Fruit fly (Drosophila melanogaster) whole organism, pupa: ENCODE data around the gene CG15473.

ENCODE experiments used
- CG10348 ChIP-seq: fragments of 200-800 bp; sonication (Bioruptor generic); IDR thresholded peaks from 2 replicates; pipeline ENCODE4 v1.3.6; 2022; ENCODE audit warnings: missing biosample characterization, missing genetic modification characterization
- CG12605 ChIP-seq: fragments of 200-800 bp; sonication (Bioruptor generic); IDR thresholded peaks from 2 replicates; pipeline ENCODE4 v1.3.6; 2022; ENCODE audit warnings: missing biosample characterization, missing genetic modification characterization
- CG13204 ChIP-seq: fragments of 200-800 bp; sonication (Bioruptor generic); optimal IDR thresholded peaks from 2 replicates; lab custom pipeline; 2018; ENCODE audit warnings: missing biosample characterization, mild to moderate bottlenecking, missing genetic modification characterization, moderate library complexity
- CG14655 ChIP-seq: fragments of 200-800 bp; sonication (Bioruptor generic); optimal IDR thresholded peaks from 3 replicates; lab custom pipeline; 2017; ENCODE audit warnings: mild to moderate bottlenecking, missing biosample characterization, missing genetic modification reagents, missing genetic modification characterization
- CG15710 ChIP-seq: fragments of 200-800 bp; sonication (Bioruptor generic); optimal IDR thresholded peaks from 2 replicates; lab custom pipeline; 2018; ENCODE audit warnings: missing biosample characterization, mild to moderate bottlenecking, missing genetic modification characterization, moderate library complexity
- CG17806 ChIP-seq: fragments of 200-800 bp; sonication (Bioruptor generic); optimal IDR thresholded peaks from 2 replicates; lab custom pipeline; 2018; ENCODE audit warnings: missing biosample characterization, mild to moderate bottlenecking, missing genetic modification characterization, moderate library complexity
- CG32121 ChIP-seq: fragments of 200-800 bp; sonication (Bioruptor generic); IDR thresholded peaks from 2 replicates; pipeline ENCODE4 v1.3.6; 2022; ENCODE audit warnings: missing biosample characterization, missing genetic modification characterization
- CG34367 ChIP-seq: fragments of 200-800 bp; sonication (Bioruptor generic); optimal IDR thresholded peaks from 2 replicates; lab custom pipeline; 2018; ENCODE audit warnings: missing biosample characterization, mild to moderate bottlenecking, missing genetic modification characterization
- CG4496 ChIP-seq: fragments of 200-800 bp; sonication (Bioruptor generic); IDR thresholded peaks from 3 replicates; pipeline ENCODE4 v1.3.6; 2022; ENCODE audit warnings: missing biosample characterization, missing genetic modification characterization
- CG8159 ChIP-seq: fragments of 200-800 bp; sonication (Bioruptor generic); optimal IDR thresholded peaks from 3 replicates; lab custom pipeline; 2018; ENCODE audit warnings: missing biosample characterization, mild to moderate bottlenecking, missing genetic modification characterization, moderate library complexity
- CG8301 ChIP-seq: fragments of 200-800 bp; sonication (Bioruptor generic); optimal IDR thresholded peaks from 2 replicates; lab custom pipeline; 2018; ENCODE audit warnings: missing biosample characterization, mild to moderate bottlenecking, missing genetic modification characterization
- CG9948 ChIP-seq: fragments of 200-800 bp; sonication (Bioruptor generic); optimal IDR thresholded peaks from 2 replicates; lab custom pipeline; 2018; ENCODE audit warnings: missing biosample characterization, mild to moderate bottlenecking, missing genetic modification characterization, moderate library complexity
- D1 ChIP-seq: fragments of 200-800 bp; sonication (Bioruptor generic); optimal IDR thresholded peaks from 2 replicates; lab custom pipeline; 2018; ENCODE audit warnings: missing biosample characterization, mild to moderate bottlenecking, missing genetic modification characterization, moderate library complexity
- EcR ChIP-seq: fragments of 200-800 bp; sonication (Bioruptor generic); optimal IDR thresholded peaks from 3 replicates; lab custom pipeline; 2019; ENCODE audit warnings: missing biosample characterization, missing genetic modification characterization, mild to moderate bottlenecking, moderate library complexity, missing genetic modification reagents
- Ets98B ChIP-seq: fragments of 200-800 bp; sonication (Bioruptor generic); IDR thresholded peaks from 2 replicates; pipeline ENCODE4 v1.3.6; 2022; ENCODE audit warnings: missing biosample characterization, missing genetic modification characterization
- Pif1A ChIP-seq: fragments of 200-800 bp; sonication (Bioruptor generic); optimal IDR thresholded peaks from 3 replicates; lab custom pipeline; 2016; ENCODE audit warnings: missing biosample characterization, missing genetic modification characterization
- Pif1B ChIP-seq: fragments of 200-800 bp; sonication (Bioruptor generic); optimal IDR thresholded peaks from 3 replicates; lab custom pipeline; 2016; ENCODE audit warnings: missing biosample characterization, missing genetic modification characterization
- Snoo ChIP-seq: fragments of 200-800 bp; sonication (Bioruptor generic); optimal IDR thresholded peaks from 3 replicates; lab custom pipeline; 2017; ENCODE audit warnings: missing biosample characterization, mild to moderate bottlenecking, missing genetic modification characterization, inconsistent platforms
- fd96Ca ChIP-seq: fragments of 200-800 bp; sonication (Bioruptor generic); IDR thresholded peaks from 3 replicates; pipeline ENCODE4 v1.3.6; 2022; ENCODE audit warnings: missing biosample characterization, missing genetic modification characterization
- gl ChIP-seq: fragments of 200-800 bp; sonication (Bioruptor generic); optimal IDR thresholded peaks from 2 replicates; lab custom pipeline; 2018; ENCODE audit warnings: missing biosample characterization, mild to moderate bottlenecking, missing genetic modification characterization
- rn ChIP-seq: fragments of 200-800 bp; sonication (Bioruptor generic); IDR thresholded peaks from 2 replicates; pipeline ENCODE4 v1.3.6; 2022; ENCODE audit warnings: missing biosample characterization, missing genetic modification characterization

The CG15473 gene

dm6 chrX:4643887-4644286, 10.4 kb downstream of the CG15473 start, which contains the start of gene CG3081:
Gene CG3081, minus strand, starts transcription at chrX:4643987.
- TF ChIP-seq CG4496, result no peak
- TF ChIP-seq rn (GFP tag; lab: Robert Waterston, UW), result no peak
- no peak for TF ChIP-seq D1
- TF ChIP-seq CG34367 (tag; lab: Kevin White, UChicago), result no peak
- no peak for TF ChIP-seq CG8301
- no peak for TF ChIP-seq fd96Ca (GFP tag; lab: Robert Waterston, UW)
- no peak for TF ChIP-seq EcR (GFP tag; lab: Kevin White, UChicago)
- TF ChIP-seq CG14655 (GFP tag; lab: Kevin White, UChicago), result no peak
- TF ChIP-seq Pif1A (GFP tag; lab: Kevin White, UChicago), result no peak
- no peak for TF ChIP-seq CG17806 (tag; lab: Kevin White, UChicago)
- no peak for TF ChIP-seq CG32121 (GFP tag; lab: Robert Waterston, UW)
- TF ChIP-seq Ets98B (GFP tag; lab: Robert Waterston, UW), result no peak

DNA sequence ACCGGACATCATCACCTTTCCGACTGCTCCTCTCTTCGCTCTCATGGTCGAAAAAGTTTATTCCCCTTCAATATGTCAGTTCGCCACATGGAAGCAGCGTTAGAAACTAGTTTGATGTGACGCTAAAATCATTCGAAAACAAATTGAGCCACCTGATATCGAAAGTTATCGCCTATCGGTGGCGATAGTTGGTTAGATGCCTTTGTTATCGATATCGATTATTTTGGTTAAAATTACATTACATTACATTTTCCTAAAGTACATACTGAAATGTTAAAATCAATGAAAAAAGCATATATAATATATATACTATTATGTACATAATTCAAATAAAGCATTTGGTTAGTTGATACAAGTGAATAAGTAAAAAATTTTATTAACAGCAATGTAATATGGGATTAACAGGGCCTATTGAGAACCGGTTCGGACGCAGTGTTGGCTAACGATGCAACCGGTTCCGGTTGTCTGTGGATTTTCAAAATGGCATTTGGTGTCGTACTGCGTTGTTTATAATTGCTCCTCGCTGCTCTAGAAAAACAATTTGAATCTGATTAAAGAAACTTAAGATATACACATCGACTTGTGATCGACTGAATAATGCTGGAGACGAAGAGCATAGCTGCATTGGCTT, 18.3 kb downstream of the CG15473 start, which contains the start of the genes Alms1a and pon:
TSS of gene Alms1a (minus strand) at position 149 of the 631 bp plus-strand sequence.
TSS of gene pon (plus strand) at position 463 of the 631 bp plus-strand sequence.
- TF ChIP-seq CG14655 (GFP tag; lab: Kevin White, UChicago), result no peak
- TF ChIP-seq CG12605 (GFP tag; lab: Robert Waterston, UW), result no peak
- no peak for TF ChIP-seq Pif1A (GFP tag; lab: Kevin White, UChicago)
- TF ChIP-seq EcR (GFP tag; lab: Kevin White, UChicago), result no peak
- no peak for TF ChIP-seq CG17806 (tag; lab: Kevin White, UChicago)
- no peak for TF ChIP-seq rn (GFP tag; lab: Robert Waterston, UW)
- no peak for TF ChIP-seq CG8159 (tag; lab: Kevin White, UChicago)

DNA sequence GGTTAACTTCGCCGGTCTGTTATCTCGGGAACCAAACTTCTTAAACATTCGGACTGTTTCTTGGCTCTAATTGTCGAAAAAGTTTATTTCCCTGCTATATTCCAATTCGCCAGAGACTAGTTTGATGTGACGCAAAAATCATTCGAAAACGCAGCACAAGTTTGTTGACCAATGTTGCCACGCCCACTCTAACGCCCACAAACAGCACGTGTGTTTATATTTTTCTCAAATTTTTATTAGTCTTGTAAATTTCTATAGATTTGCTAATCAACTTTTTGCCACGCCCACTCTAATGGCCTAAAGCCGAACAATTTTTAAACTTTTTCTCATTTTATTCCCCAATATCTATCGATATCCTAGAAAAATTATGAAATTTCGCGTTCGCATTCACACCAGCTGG, 23.5 kb downstream of the CG15473 start, which contains the start of gene Alms1b:
TSS of gene Alms1b (minus strand) at position 101 of the 400 bp plus-strand sequence.
- no peak for TF ChIP-seq Pif1B
- TF ChIP-seq Pif1A (GFP tag; lab: Kevin White, UChicago), result no peak
- no peak for TF ChIP-seq CG8301
- no peak for TF ChIP-seq CG8159 (tag; lab: Kevin White, UChicago)
- no peak for TF ChIP-seq CG14655 (GFP tag; lab: Kevin White, UChicago)
- no peak for TF ChIP-seq gl (tag; lab: Kevin White, UChicago)
- TF ChIP-seq CG13204 (GFP tag; lab: Kevin White, UChicago), result no peak

- TF ChIP-seq CG8159 (tag; lab: Kevin White, UChicago) (no peak), Snoo (tag; lab: Kevin White, UChicago) (no peak), gl (tag; lab: Kevin White, UChicago) (no peak), CG12605 (GFP tag; lab: Robert Waterston, UW) (no peak), CG14655 (GFP tag; lab: Kevin White, UChicago) (no peak), CG8301 (no peak), CG10348 (GFP tag; lab: Robert Waterston, UW) (no peak), CG4496 (no peak), Ets98B (GFP tag; lab: Robert Waterston, UW) (no peak), Pif1B (no peak), rn (GFP tag; lab: Robert Waterston, UW) (no peak), CG15710 (no peak), CG17806 (tag; lab: Kevin White, UChicago) (no peak), Pif1A (GFP tag; lab: Kevin White, UChicago) (no peak), fd96Ca (GFP tag; lab: Robert Waterston, UW) (no peak), CG34367 (tag; lab: Kevin White, UChicago) (no peak)
These were observed 27.1 kb downstream of the CG15473 start for dm6 chrX:4627160-4627559.

DNA sequence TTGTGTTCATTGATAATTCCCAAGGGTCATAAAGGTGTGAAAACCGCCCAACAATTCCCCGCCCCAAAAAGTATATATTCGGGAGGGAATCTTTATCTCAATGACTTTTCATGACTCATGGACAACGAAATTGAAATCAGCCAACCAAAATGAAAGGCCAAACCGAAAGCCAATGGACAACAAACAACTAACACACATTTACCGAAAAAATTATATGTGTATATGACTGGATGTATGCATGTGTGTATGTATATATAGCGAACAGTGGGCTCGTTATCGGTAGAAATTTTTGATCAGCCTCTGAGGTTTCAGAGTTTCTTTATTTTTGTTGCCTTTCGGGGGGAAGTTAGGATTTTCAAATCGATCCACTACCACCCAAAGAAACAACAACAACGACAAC, 35.4 kb downstream of the CG15473 start:
- TF ChIP-seq CG32121 (GFP tag; lab: Robert Waterston, UW), result no peak
- TF ChIP-seq fd96Ca (GFP tag; lab: Robert Waterston, UW), result no peak
- TF ChIP-seq D1, result no peak
- no peak for TF ChIP-seq CG15710
- TF ChIP-seq CG14655 (GFP tag; lab: Kevin White, UChicago), result no peak
- no peak for TF ChIP-seq EcR (GFP tag; lab: Kevin White, UChicago)
- no peak for TF ChIP-seq Pif1A (GFP tag; lab: Kevin White, UChicago)
- no peak for TF ChIP-seq CG17806 (tag; lab: Kevin White, UChicago)
- TF ChIP-seq CG8159 (tag; lab: Kevin White, UChicago), result no peak
- TF ChIP-seq, all 21 proteins: peak for 0

DNA sequence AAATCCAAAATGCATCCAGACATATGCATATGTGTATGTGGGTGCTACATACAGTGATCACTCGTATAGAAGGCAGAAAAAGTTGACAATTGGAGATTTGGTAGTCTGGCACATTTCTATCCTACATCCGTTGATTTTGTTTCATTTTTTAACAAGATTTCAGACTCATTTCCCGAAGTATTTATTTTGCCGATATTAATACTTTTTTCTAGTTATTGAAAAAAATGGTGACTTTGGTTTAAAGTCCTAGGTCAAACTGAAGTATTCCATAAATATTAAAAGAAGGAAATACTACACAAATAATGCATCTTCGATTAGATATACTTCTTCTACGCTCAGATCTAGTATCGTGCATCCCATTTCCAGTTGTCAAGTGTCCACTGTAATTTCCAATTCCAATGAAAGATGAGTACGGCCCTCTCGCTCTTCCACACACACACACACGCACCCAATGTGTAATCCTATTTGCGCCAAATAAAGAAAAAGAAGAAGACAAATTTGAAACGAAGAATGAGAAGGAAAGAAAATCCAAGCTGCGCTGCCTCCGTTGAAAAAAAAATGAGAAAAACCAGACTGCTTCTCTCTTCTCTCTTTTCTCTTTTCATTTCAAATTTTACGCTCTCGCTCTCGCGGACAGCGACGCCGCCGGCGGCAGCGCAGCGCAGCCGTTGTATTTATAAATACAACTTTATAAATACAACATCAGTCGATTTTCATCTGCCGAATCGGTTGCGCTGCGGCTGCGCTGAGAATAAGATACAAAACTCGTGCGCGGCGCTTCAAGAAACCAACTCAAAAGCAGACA, 37.2 kb downstream of the CG15473 start, which contains the start of gene peb:
TSS of gene peb (plus strand) at position 700 of the 805 bp plus-strand sequence.
- TF ChIP-seq gl (tag; lab: Kevin White, UChicago) (peak; percentile 47), CG32121 (GFP tag; lab: Robert Waterston, UW) (no peak), CG12605 (GFP tag; lab: Robert Waterston, UW) (peak; percentile 71), CG10348 (GFP tag; lab: Robert Waterston, UW) (no peak), CG4496 (peak; percentile 63; the same call in 2 of the 3 replicates), CG8159 (tag; lab: Kevin White, UChicago) (peak; percentile 12), CG17806 (tag; lab: Kevin White, UChicago) (no peak), Ets98B (GFP tag; lab: Robert Waterston, UW) (peak; percentile 60), D1 (no peak), CG9948 (tag; lab: Kevin White, UChicago) (no peak), CG8301 (no peak), Pif1B (peak; percentile 12), rn (GFP tag; lab: Robert Waterston, UW) (no peak), Snoo (tag; lab: Kevin White, UChicago) (peak; percentile 54), CG14655 (GFP tag; lab: Kevin White, UChicago) (peak; percentile 33), CG34367 (tag; lab: Kevin White, UChicago) (peak; percentile 4), CG15710 (no peak), CG13204 (GFP tag; lab: Kevin White, UChicago) (peak; percentile 32), Pif1A (GFP tag; lab: Kevin White, UChicago) (peak; percentile 7), fd96Ca (GFP tag; lab: Robert Waterston, UW) (peak; percentile 34; the same call in 2 of the 3 replicates), EcR (GFP tag; lab: Kevin White, UChicago) (peak; percentile 27)
- TF ChIP-seq, all 21 proteins: peak for 13
